Fruit fly (Drosophila melanogaster) whole organism, prepupa: ENCODE measurements around the gene CG7556.

Experiments
- Blimp-1 ChIP-seq: fragments of 200-800 bp; sonication (Bioruptor generic); optimal IDR thresholded peaks from 3 replicates; lab custom pipeline; 2017; ENCODE audit warnings: missing biosample characterization, missing genetic modification characterization, mild to moderate bottlenecking, moderate library complexity, missing genetic modification reagents
- CG10631 ChIP-seq: fragments of 200-800 bp; sonication (Bioruptor generic); optimal IDR thresholded peaks from 2 replicates; lab custom pipeline; 2016; ENCODE audit warnings: missing biosample characterization, missing genetic modification characterization
- CG10669 ChIP-seq: fragments of 200-800 bp; sonication (Bioruptor generic); optimal IDR thresholded peaks from 3 replicates; lab custom pipeline; 2018; ENCODE audit warnings: missing biosample characterization, mild to moderate bottlenecking, missing genetic modification characterization, moderate library complexity
- CG11294 ChIP-seq: fragments of 200-800 bp; sonication (Bioruptor generic); IDR thresholded peaks from 2 replicates; pipeline ENCODE4 v1.3.6; 2022; ENCODE audit warnings: missing biosample characterization, missing genetic modification characterization
- CG11762 ChIP-seq: fragments of 200-800 bp; sonication (Bioruptor generic); optimal IDR thresholded peaks from 3 replicates; lab custom pipeline; 2016; ENCODE audit warnings: missing biosample characterization, missing genetic modification characterization; ENCODE audit not compliant: insufficient read depth
- CG11902 ChIP-seq: fragments of 200-800 bp; sonication (Bioruptor generic); optimal IDR thresholded peaks from 3 replicates; lab custom pipeline; 2016; ENCODE audit warnings: missing biosample characterization, missing genetic modification characterization
- CG15336 ChIP-seq: fragments of 200-800 bp; sonication (Bioruptor generic); IDR thresholded peaks from 2 replicates; pipeline ENCODE4 v1.3.6; 2022; ENCODE audit warnings: missing biosample characterization, missing genetic modification characterization
- CG1621 ChIP-seq: fragments of 200-800 bp; sonication (Bioruptor generic); optimal IDR thresholded peaks from 3 replicates; lab custom pipeline; 2018; ENCODE audit warnings: missing biosample characterization, mild to moderate bottlenecking, missing genetic modification characterization
- CG31627 ChIP-seq: fragments of 200-800 bp; sonication (Bioruptor generic); optimal IDR thresholded peaks from 3 replicates; lab custom pipeline; 2016; ENCODE audit warnings: missing biosample characterization, missing genetic modification characterization
- CG32006 ChIP-seq: fragments of 200-800 bp; sonication (Bioruptor generic); optimal IDR thresholded peaks from 3 replicates; lab custom pipeline; 2017; ENCODE audit warnings: missing biosample characterization, mild to moderate bottlenecking, missing genetic modification characterization
- CG3919 ChIP-seq: fragments of 200-800 bp; sonication (Bioruptor generic); optimal IDR thresholded peaks from 3 replicates; lab custom pipeline; 2016; ENCODE audit warnings: missing biosample characterization, missing genetic modification characterization
- CG4318 ChIP-seq: fragments of 200-800 bp; sonication (Bioruptor generic); optimal IDR thresholded peaks from 3 replicates; lab custom pipeline; 2017; ENCODE audit warnings: missing biosample characterization, mild to moderate bottlenecking, missing genetic modification characterization
- CG6163 ChIP-seq: fragments of 200-800 bp; sonication (Bioruptor generic); IDR thresholded peaks from 3 replicates; pipeline ENCODE4 v1.3.6; 2022; ENCODE audit warnings: missing biosample characterization, missing genetic modification characterization
- CG6276 ChIP-seq: fragments of 200-800 bp; sonication (Bioruptor generic); optimal IDR thresholded peaks from 2 replicates; lab custom pipeline; 2017; ENCODE audit warnings: missing biosample characterization, mild to moderate bottlenecking, missing genetic modification characterization
- CG6792 ChIP-seq: fragments of 200-800 bp; sonication (Bioruptor generic); optimal IDR thresholded peaks from 3 replicates; lab custom pipeline; 2016; ENCODE audit warnings: missing biosample characterization, missing genetic modification characterization
- CG6808 ChIP-seq: fragments of 200-800 bp; sonication (Bioruptor generic); optimal IDR thresholded peaks from 3 replicates; lab custom pipeline; 2017; ENCODE audit warnings: missing biosample characterization, missing genetic modification characterization, mild to moderate bottlenecking, moderate library complexity, missing genetic modification reagents
- CG6854 ChIP-seq: fragments of 200-800 bp; sonication (Bioruptor generic); optimal IDR thresholded peaks from 2 replicates; lab custom pipeline; 2017; ENCODE audit warnings: missing biosample characterization, mild to moderate bottlenecking, missing genetic modification characterization
- CG7368 ChIP-seq: fragments of 200-800 bp; sonication (Bioruptor generic); optimal IDR thresholded peaks from 3 replicates; lab custom pipeline; 2016; ENCODE audit warnings: missing biosample characterization, missing genetic modification characterization
- CG8319 ChIP-seq: fragments of 200-800 bp; sonication (Bioruptor generic); optimal IDR thresholded peaks from 3 replicates; lab custom pipeline; 2016; ENCODE audit warnings: missing biosample characterization, missing genetic modification characterization
- CG8632 ChIP-seq: fragments of 200-800 bp; sonication (Bioruptor generic); optimal IDR thresholded peaks from 3 replicates; lab custom pipeline; 2016; ENCODE audit warnings: missing biosample characterization, missing genetic modification characterization
- Eip75B ChIP-seq: fragments of 200-800 bp; sonication (Bioruptor generic); optimal IDR thresholded peaks from 3 replicates; lab custom pipeline; 2016; ENCODE audit warnings: missing biosample characterization, missing genetic modification characterization
- Eip78C ChIP-seq: fragments of 200-800 bp; sonication (Bioruptor generic); peaks from one replicate; lab custom pipeline; 2016; ENCODE audit warnings: missing biosample characterization, missing genetic modification characterization
- Ets21C ChIP-seq: fragments of 200-800 bp; sonication (Bioruptor generic); optimal IDR thresholded peaks from 3 replicates; lab custom pipeline; 2016; ENCODE audit warnings: missing biosample characterization, missing genetic modification characterization
- Ets96B ChIP-seq: fragments of 200-800 bp; optimal IDR thresholded peaks from 2 replicates; lab custom pipeline; 2019; ENCODE audit warnings: missing biosample characterization, mild to moderate bottlenecking, missing genetic modification characterization, moderate library complexity
- Hr38 ChIP-seq: sonication (Bioruptor generic); optimal IDR thresholded peaks from 2 replicates; lab custom pipeline; 2016; ENCODE audit warnings: missing biosample characterization, missing genetic modification characterization
- Hr39 ChIP-seq: fragments of 200-800 bp; sonication (Bioruptor generic); optimal IDR thresholded peaks from 2 replicates; lab custom pipeline; 2016; ENCODE audit warnings: missing biosample characterization, missing genetic modification characterization
- Hr4 ChIP-seq: fragments of 200-800 bp; sonication (Bioruptor generic); optimal IDR thresholded peaks from 3 replicates; lab custom pipeline; 2016; ENCODE audit warnings: missing biosample characterization, missing genetic modification characterization
- Lpt ChIP-seq: fragments of 200-800 bp; sonication (Bioruptor generic); optimal IDR thresholded peaks from 3 replicates; lab custom pipeline; 2016; ENCODE audit warnings: missing biosample characterization, missing genetic modification characterization
- Met ChIP-seq: fragments of 200-800 bp; sonication (Bioruptor generic); optimal IDR thresholded peaks from 3 replicates; lab custom pipeline; 2016; ENCODE audit warnings: missing biosample characterization, missing genetic modification characterization
- Sox14 ChIP-seq: fragments of 200-800 bp; sonication (Bioruptor generic); optimal IDR thresholded peaks from 3 replicates; lab custom pipeline; 2016; ENCODE audit warnings: missing biosample characterization, missing genetic modification characterization
- Sox15 ChIP-seq: fragments of 200-800 bp; sonication (Bioruptor generic); optimal IDR thresholded peaks from 3 replicates; lab custom pipeline; 2016; ENCODE audit warnings: missing biosample characterization, missing genetic modification characterization
- achi ChIP-seq: fragments of 200-800 bp; sonication (Bioruptor generic); optimal IDR thresholded peaks from 3 replicates; lab custom pipeline; 2016; ENCODE audit warnings: missing biosample characterization, missing genetic modification characterization
- acj6 ChIP-seq: fragments of 200-800 bp; sonication (Bioruptor generic); optimal IDR thresholded peaks from 3 replicates; lab custom pipeline; 2016; ENCODE audit warnings: missing biosample characterization, missing genetic modification characterization
- cyc ChIP-seq: fragments of 200-800 bp; sonication (Bioruptor generic); optimal IDR thresholded peaks from 3 replicates; lab custom pipeline; 2016; ENCODE audit warnings: missing biosample characterization, missing genetic modification characterization
- dac ChIP-seq: fragments of 200-800 bp; sonication (Bioruptor generic); optimal IDR thresholded peaks from 2 replicates; lab custom pipeline; 2017; ENCODE audit warnings: missing biosample characterization, mild to moderate bottlenecking, missing genetic modification characterization
- dsx ChIP-seq: fragments of 200-800 bp; optimal IDR thresholded peaks from 3 replicates; lab custom pipeline; 2019; ENCODE audit warnings: missing biosample characterization, mild to moderate bottlenecking, missing genetic modification characterization, moderate library complexity; ENCODE audit not compliant: poor library complexity, severe bottlenecking
- esn ChIP-seq: fragments of 200-800 bp; sonication (Bioruptor generic); optimal IDR thresholded peaks from 2 replicates; lab custom pipeline; 2016; ENCODE audit warnings: missing biosample characterization, mild to moderate bottlenecking, missing genetic modification characterization, moderate library complexity
- fd59A ChIP-seq: fragments of 200-800 bp; sonication (Bioruptor generic); optimal IDR thresholded peaks from 2 replicates; lab custom pipeline; 2017; ENCODE audit warnings: missing biosample characterization, mild to moderate bottlenecking, missing genetic modification characterization, missing genetic modification reagents
- fd85E ChIP-seq: fragments of 200-800 bp; sonication (Bioruptor generic); optimal IDR thresholded peaks from 3 replicates; lab custom pipeline; 2016; ENCODE audit warnings: missing biosample characterization, missing genetic modification characterization
- lz ChIP-seq: fragments of 200-800 bp; sonication (Bioruptor generic); optimal IDR thresholded peaks from 3 replicates; lab custom pipeline; 2016; ENCODE audit warnings: missing biosample characterization, missing genetic modification characterization
- net ChIP-seq: fragments of 200-800 bp; sonication (Bioruptor generic); optimal IDR thresholded peaks from 3 replicates; lab custom pipeline; 2016; ENCODE audit warnings: missing biosample characterization, missing genetic modification characterization
- salr ChIP-seq, 2 experiments: fragments of 200-800 bp; sonication (Bioruptor generic); optimal IDR thresholded peaks; 3 replicates each; lab custom pipeline; 2016 to 2018; ENCODE audit warnings: missing biosample characterization in 2 of 2, missing genetic modification characterization in 2 of 2, mild to moderate bottlenecking in 1 of 2
- ss ChIP-seq, 2 experiments: fragments of 200-800 bp; sonication (Bioruptor generic); optimal IDR thresholded peaks; 2 replicates in 1 of 2; 3 replicates in 1 of 2; lab custom pipeline; 2017 to 2018; ENCODE audit warnings: mild to moderate bottlenecking in 2 of 2, missing biosample characterization in 2 of 2, missing genetic modification characterization in 2 of 2, moderate library complexity in 1 of 2
- svp ChIP-seq: fragments of 200-800 bp; sonication (Bioruptor generic); peaks from one replicate; lab custom pipeline; 2016; ENCODE audit warnings: missing biosample characterization, missing genetic modification characterization
- topi ChIP-seq: fragments of 200-800 bp; sonication (Bioruptor generic); optimal IDR thresholded peaks from 3 replicates; lab custom pipeline; 2016; ENCODE audit warnings: missing biosample characterization, missing genetic modification characterization
- vri ChIP-seq: fragments of 200-800 bp; sonication (Bioruptor generic); optimal IDR thresholded peaks from 3 replicates; lab custom pipeline; 2016; ENCODE audit warnings: missing biosample characterization, mild to moderate bottlenecking, missing genetic modification characterization

CG7556 gene

dm6 chrX:19167032-19167568, 12.5 kb downstream of the CG7556 start, which contains the start of gene RhoGAP18B:
Gene RhoGAP18B, minus strand, starts transcription at chrX:19167082.
- no peak for TF ChIP-seq acj6 (GFP tag; lab: Kevin White, UChicago)
- no peak for TF ChIP-seq lz (GFP tag; lab: Kevin White, UChicago)
- TF ChIP-seq Eip78C (GFP tag; lab: Kevin White, UChicago), result no peak
- no peak for TF ChIP-seq CG11294 (GFP tag; lab: Robert Waterston, UW)
- TF ChIP-seq CG6163, result 0 out of 3 replicates have a peak, but pooled peaks have one; percentile 8
- TF ChIP-seq fd85E (GFP tag; lab: Kevin White, UChicago), result no peak
- TF ChIP-seq vri, result no peak
- no peak for TF ChIP-seq CG4318 (GFP tag; lab: Kevin White, UChicago)

DNA sequence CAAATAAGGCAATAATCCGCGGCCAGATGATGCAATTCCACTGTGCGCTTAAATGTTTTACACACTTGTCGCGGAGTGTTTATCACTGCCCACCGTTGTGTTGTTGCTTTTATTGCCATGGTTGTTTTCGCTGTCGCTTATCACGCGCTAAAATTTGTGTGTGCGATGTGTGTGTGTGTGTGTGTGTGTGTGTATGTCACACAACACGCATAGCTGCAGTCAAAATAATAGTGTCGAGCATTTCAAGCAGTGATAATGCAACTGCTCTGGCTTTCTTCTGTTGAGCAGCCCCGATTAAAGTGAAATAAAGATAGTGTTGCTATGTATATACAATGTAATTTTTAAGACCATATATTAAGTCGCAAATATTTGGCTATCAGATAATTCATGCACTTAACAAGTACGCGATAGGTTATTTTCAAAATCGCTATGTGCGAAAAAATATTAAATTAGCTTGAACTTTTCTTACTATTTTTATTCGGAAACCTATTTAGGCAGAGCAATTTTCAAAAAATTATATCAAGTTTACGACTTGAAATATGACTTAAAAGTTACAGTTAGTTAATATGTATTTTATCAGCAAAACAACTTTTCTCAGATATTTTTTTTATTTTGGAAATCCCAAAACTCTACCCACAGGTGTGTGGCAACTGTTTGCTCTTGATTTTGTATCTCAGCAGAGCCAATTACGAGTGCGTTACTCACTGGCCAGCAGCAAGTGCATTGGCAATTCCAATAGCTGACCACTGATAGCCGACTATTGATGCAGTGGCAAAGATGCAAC, 13.3 kb downstream of the CG7556 start:
- TF ChIP-seq lz (GFP tag; lab: Kevin White, UChicago) (peak; percentile 63), vri (peak; percentile 51), CG6276 (GFP tag; lab: Kevin White, UChicago) (peak; percentile 38), acj6 (GFP tag; lab: Kevin White, UChicago) (peak; percentile 44), dac (GFP tag; lab: Kevin White, UChicago) (no peak), Blimp-1 (GFP tag; lab: Kevin White, UChicago) (no peak), fd59A (GFP tag; lab: Kevin White, UChicago) (peak; percentile 39), CG10631 (GFP tag; lab: Kevin White, UChicago) (peak; percentile 28), CG6808 (GFP tag; lab: Kevin White, UChicago) (peak; percentile 41), salr (GFP tag; optimal IDR thresholded peaks at IDR 0.05; lab: Kevin White, UChicago) (peak in 1 of 2 experiments; percentile 14), CG6854 (GFP tag; lab: Kevin White, UChicago) (no peak), Hr4 (GFP tag; lab: Kevin White, UChicago) (peak; percentile 51), Eip78C (GFP tag; lab: Kevin White, UChicago) (peak; percentile 89), CG6163 (no peak), Ets96B (tag; lab: Kevin White, UChicago) (peak; percentile 18), Lpt (no peak), esn (GFP tag; lab: Kevin White, UChicago) (peak; percentile 62), Hr39 (peak; percentile 63), topi (peak; percentile 48), dsx (GFP tag; lab: Kevin White, UChicago) (peak; percentile 22), CG10669 (GFP tag; lab: Kevin White, UChicago) (peak; percentile 31), Met (GFP tag; lab: Kevin White, UChicago) (peak; percentile 59), CG3919 (GFP tag; lab: Kevin White, UChicago) (peak; percentile 11), net (peak; percentile 19), CG11294 (GFP tag; lab: Robert Waterston, UW) (no peak), CG6792 (peak; percentile 42), CG1621 (peak; percentile 0), svp (peak; percentile 82), CG32006 (GFP tag; lab: Kevin White, UChicago) (peak; percentile 73), fd85E (GFP tag; lab: Kevin White, UChicago) (no peak), Eip75B (GFP tag; lab: Kevin White, UChicago) (peak; percentile 9), CG8632 (GFP tag; lab: Kevin White, UChicago) (peak; percentile 48), Hr38 (GFP tag; lab: Kevin White, UChicago) (no peak), Sox14 (GFP tag; lab: Kevin White, UChicago) (no peak), CG7368 (no peak), ss (GFP tag; optimal IDR thresholded peaks at IDR 0.05; lab: Kevin White, UChicago) (no peak), CG4318 (GFP tag; lab: Kevin White, UChicago) (peak; percentile 7), CG8319 (peak; percentile 3), CG15336 (GFP tag; lab: Robert Waterston, UW) (no peak), Ets21C (peak; percentile 42), CG31627 (GFP tag; lab: Kevin White, UChicago) (peak; percentile 62), CG11902 (GFP tag; lab: Kevin White, UChicago) (peak; percentile 5), cyc (peak; percentile 56), CG11762 (peak; percentile 27), Sox15 (GFP tag; lab: Kevin White, UChicago) (peak; percentile 44), achi (GFP tag; lab: Kevin White, UChicago) (peak; percentile 39)
